Fruit fly (Drosophila melanogaster) whole organism, embryonic: Measurements from ENCODE around the gene Acp32CD.

ENCODE experiments used
- ATbp ChIP-seq: fragments of 200-800 bp; sonication (Bioruptor generic); optimal IDR thresholded peaks from 2 replicates; lab custom pipeline; 2017; ENCODE audit warnings: missing biosample characterization, mild to moderate bottlenecking, missing genetic modification characterization, missing genetic modification reagents
- Ada2b ChIP-seq: fragments of 200-800 bp; sonication (Bioruptor generic); IDR thresholded peaks from 2 replicates; pipeline ENCODE4 v1.3.6; 2022; ENCODE audit warnings: missing biosample characterization, missing genetic modification characterization
- Atf-2 ChIP-seq: fragments of 200-800 bp; sonication (Bioruptor generic); optimal IDR thresholded peaks from 2 replicates; lab custom pipeline; 2016; ENCODE audit warnings: missing biosample characterization, missing genetic modification characterization
- Atf6 ChIP-seq: fragments of 200-800 bp; sonication (Bioruptor generic); IDR thresholded peaks from 2 replicates; pipeline ENCODE4 v1.3.6; 2022; ENCODE audit warnings: missing biosample characterization, missing genetic modification characterization
- CG11247 ChIP-seq: fragments of 200-800 bp; sonication (Bioruptor generic); IDR thresholded peaks from 2 replicates; pipeline ENCODE4 v1.3.6; 2022; ENCODE audit warnings: missing biosample characterization, missing genetic modification characterization
- CG11504 ChIP-seq: fragments of 200-800 bp; sonication (Bioruptor generic); optimal IDR thresholded peaks from 3 replicates; lab custom pipeline; 2019; ENCODE audit warnings: missing biosample characterization, mild to moderate bottlenecking, missing genetic modification characterization, moderate library complexity
- CG13424 ChIP-seq: fragments of 200-800 bp; sonication (Bioruptor generic); optimal IDR thresholded peaks from 2 replicates; lab custom pipeline; 2019; ENCODE audit warnings: missing biosample characterization, mild to moderate bottlenecking, missing genetic modification characterization, moderate library complexity
- CG15514 ChIP-seq: fragments of 200-800 bp; sonication (Bioruptor generic); optimal IDR thresholded peaks from 3 replicates; lab custom pipeline; 2017; ENCODE audit warnings: missing biosample characterization, missing genetic modification characterization, mild to moderate bottlenecking, moderate library complexity, missing genetic modification reagents
- CG15696 ChIP-seq: fragments of 200-800 bp; sonication (Bioruptor generic); optimal IDR thresholded peaks from 2 replicates; lab custom pipeline; 2019; ENCODE audit warnings: missing biosample characterization, mild to moderate bottlenecking, missing genetic modification characterization, moderate library complexity
- CG17328 ChIP-seq: fragments of 200-800 bp; sonication (Bioruptor generic); IDR thresholded peaks from 2 replicates; pipeline ENCODE4 v1.3.6; 2022; ENCODE audit warnings: missing biosample characterization, missing genetic modification characterization
- CG17361 ChIP-seq: fragments of 200-800 bp; sonication (Bioruptor generic); IDR thresholded peaks from 3 replicates; pipeline ENCODE4 v1.3.6; 2022; ENCODE audit warnings: missing biosample characterization, missing genetic modification characterization
- CG18011 ChIP-seq: fragments of 200-800 bp; sonication (Bioruptor generic); optimal IDR thresholded peaks from 2 replicates; lab custom pipeline; 2017; ENCODE audit warnings: missing biosample characterization, missing genetic modification characterization, mild to moderate bottlenecking, moderate library complexity, missing genotype
- CG2120 ChIP-seq: fragments of 200-800 bp; sonication (Bioruptor generic); optimal IDR thresholded peaks from 3 replicates; lab custom pipeline; 2016; ENCODE audit warnings: missing biosample characterization, missing genetic modification characterization
- CG2678 ChIP-seq: fragments of 200-800 bp; sonication (Bioruptor generic); optimal IDR thresholded peaks from 3 replicates; lab custom pipeline; 2019; ENCODE audit warnings: missing biosample characterization, mild to moderate bottlenecking, missing genetic modification characterization, moderate library complexity
- CG31441 ChIP-seq: fragments of 200-800 bp; sonication (Bioruptor generic); IDR thresholded peaks from 2 replicates; pipeline ENCODE4 v1.3.6; 2022; ENCODE audit warnings: missing biosample characterization, missing genetic modification characterization
- CG3163 ChIP-seq: fragments of 200-800 bp; sonication (Bioruptor generic); optimal IDR thresholded peaks from 3 replicates; lab custom pipeline; 2016; ENCODE audit warnings: missing biosample characterization, missing genetic modification characterization
- CG32772 ChIP-seq: fragments of 200-800 bp; sonication (Bioruptor generic); IDR thresholded peaks from 2 replicates; pipeline ENCODE4 v1.3.6; 2022; ENCODE audit warnings: missing biosample characterization, missing genetic modification characterization
- CG34376 ChIP-seq: fragments of 200-800 bp; sonication (Bioruptor generic); optimal IDR thresholded peaks from 2 replicates; lab custom pipeline; 2018; ENCODE audit warnings: missing biosample characterization, mild to moderate bottlenecking, missing genetic modification characterization
- CG6254 ChIP-seq: fragments of 200-800 bp; sonication (Bioruptor generic); optimal IDR thresholded peaks from 3 replicates; lab custom pipeline; 2017; ENCODE audit warnings: mild to moderate bottlenecking, missing biosample characterization, missing genetic modification reagents, missing genetic modification characterization
- CG6813 ChIP-seq: fragments of 200-800 bp; sonication (Bioruptor generic); optimal IDR thresholded peaks from 2 replicates; lab custom pipeline; 2017; ENCODE audit warnings: missing biosample characterization, missing genetic modification characterization, mild to moderate bottlenecking, moderate library complexity, missing genetic modification reagents
- CG8478 ChIP-seq: fragments of >200 bp; optimal IDR thresholded peaks from 2 replicates; lab custom pipeline; 2018
- CG9817 ChIP-seq: fragments of 200-800 bp; sonication (Bioruptor generic); optimal IDR thresholded peaks from 2 replicates; lab custom pipeline; 2018; ENCODE audit warnings: missing biosample characterization, mild to moderate bottlenecking, missing genetic modification characterization, moderate library complexity
- CG9932 ChIP-seq: fragments of 200-800 bp; sonication (Bioruptor generic); IDR thresholded peaks from 2 replicates; pipeline ENCODE4 v1.3.6; 2022; ENCODE audit warnings: missing biosample characterization, missing genetic modification characterization
- Dbx ChIP-seq: fragments of 200-800 bp; sonication (Bioruptor generic); IDR thresholded peaks from 3 replicates; pipeline ENCODE4 v1.3.6; 2022; ENCODE audit warnings: missing biosample characterization, missing genetic modification characterization
- Doc3 ChIP-seq: fragments of 200-800 bp; sonication (Bioruptor generic); IDR thresholded peaks from 3 replicates; pipeline ENCODE4 v1.3.6; 2022; ENCODE audit warnings: missing biosample characterization, missing genetic modification characterization; ENCODE audit not compliant: partially characterized antibody
- Fer3 ChIP-seq: fragments of 200-800 bp; sonication (Bioruptor generic); optimal IDR thresholded peaks from 2 replicates; lab custom pipeline; 2018; ENCODE audit warnings: missing biosample characterization, mild to moderate bottlenecking, missing genetic modification characterization, moderate library complexity
- HLHmδ ChIP-seq: fragments of 200-800 bp; sonication (Bioruptor generic); optimal IDR thresholded peaks from 2 replicates; lab custom pipeline; 2018; ENCODE audit warnings: missing biosample characterization, mild to moderate bottlenecking, missing genetic modification characterization, moderate library complexity
- Hmx ChIP-seq: fragments of 200-800 bp; sonication (Bioruptor generic); optimal IDR thresholded peaks from 2 replicates; lab custom pipeline; 2016; ENCODE audit warnings: missing biosample characterization, missing genetic modification characterization
- Hr51 ChIP-seq, 2 experiments: fragments of 200-800 bp; sonication (Bioruptor generic); optimal IDR thresholded peaks; 2 replicates in 1 of 2; 3 replicates in 1 of 2; lab custom pipeline; 2016 to 2018; ENCODE audit warnings: missing biosample characterization in 2 of 2, missing genetic modification characterization in 2 of 2, mild to moderate bottlenecking in 1 of 2, moderate library complexity in 1 of 2
- Lim3 ChIP-seq: fragments of 200-800 bp; sonication (Bioruptor generic); IDR thresholded peaks from 2 replicates; pipeline ENCODE4 v1.3.6; 2022; ENCODE audit warnings: missing biosample characterization, missing genetic modification characterization
- MESR4 ChIP-seq: fragments of 200-800 bp; sonication (Bioruptor generic); optimal IDR thresholded peaks from 2 replicates; lab custom pipeline; 2018; ENCODE audit warnings: missing biosample characterization, mild to moderate bottlenecking, missing genetic modification characterization, moderate library complexity
- NC2α ChIP-seq: fragments of 200-800 bp; sonication (Bioruptor generic); optimal IDR thresholded peaks from 2 replicates; lab custom pipeline; 2016; ENCODE audit warnings: missing biosample characterization, missing genetic modification characterization
- PHDP ChIP-seq: fragments of 200-800 bp; sonication (Bioruptor generic); optimal IDR thresholded peaks from 3 replicates; lab custom pipeline; 2018; ENCODE audit warnings: missing biosample characterization, mild to moderate bottlenecking, missing genetic modification characterization, moderate library complexity
- Side ChIP-seq: fragments of 200-800 bp; sonication (Bioruptor generic); optimal IDR thresholded peaks from 2 replicates; lab custom pipeline; 2016; ENCODE audit warnings: missing biosample characterization, missing genetic modification characterization
- Trl ChIP-seq, 3 experiments: fragments of >200 bp in 2 of 3; fragments of 200-800 bp in 1 of 3; sonication (Bioruptor generic) in 1 of 3; optimal IDR thresholded peaks; 2 replicates in 1 of 3; 3 replicates in 2 of 3; lab custom pipeline; 2016 to 2017; ENCODE audit warnings: missing biosample characterization in 1 of 3, missing genetic modification characterization in 1 of 3
- br ChIP-seq: fragments of >200 bp; optimal IDR thresholded peaks from 2 replicates; lab custom pipeline; 2017
- dysf ChIP-seq: fragments of 200-800 bp; sonication (Bioruptor generic); IDR thresholded peaks from 3 replicates; pipeline ENCODE4 v1.3.6; 2022; ENCODE audit warnings: missing biosample characterization, missing genetic modification characterization
- jigr1 ChIP-seq: fragments of 200-800 bp; sonication (Bioruptor generic); IDR thresholded peaks from 3 replicates; pipeline ENCODE4 v1.3.6; 2022; ENCODE audit warnings: missing biosample characterization, missing genetic modification characterization
- jumu ChIP-seq: fragments of 200-800 bp; sonication (Bioruptor generic); optimal IDR thresholded peaks from 3 replicates; lab custom pipeline; 2016; ENCODE audit warnings: missing biosample characterization, missing genetic modification characterization
- knrl ChIP-seq: fragments of 200-800 bp; sonication (Bioruptor generic); IDR thresholded peaks from 3 replicates; pipeline ENCODE4 v1.3.6; 2022; ENCODE audit warnings: missing biosample characterization, missing genetic modification characterization; ENCODE audit not compliant: partially characterized antibody
- lov ChIP-seq, 2 experiments: fragments of 200-800 bp in 1 of 2; fragments of >200 bp in 1 of 2; sonication (Bioruptor generic) in 1 of 2; IDR thresholded peaks in 1 of 2; optimal IDR thresholded peaks in 1 of 2; 2 replicates in 1 of 2; 3 replicates in 1 of 2; pipeline versions ENCODE4 v1.3.6 to Lab custom; 2017 to 2022; ENCODE audit warnings: missing biosample characterization in 1 of 2, missing genetic modification characterization in 1 of 2
- onecut ChIP-seq: fragments of 200-800 bp; sonication (Bioruptor generic); IDR thresholded peaks from 2 replicates; pipeline ENCODE4 v1.3.6; 2022; ENCODE audit warnings: missing biosample characterization, missing genetic modification characterization
- pho ChIP-seq: fragments of 200-800 bp; sonication (Bioruptor generic); optimal IDR thresholded peaks from 2 replicates; lab custom pipeline; 2016; ENCODE audit warnings: missing biosample characterization, missing genetic modification characterization
- sd ChIP-seq: fragments of 200-800 bp; sonication (Bioruptor generic); optimal IDR thresholded peaks from 3 replicates; lab custom pipeline; 2018; ENCODE audit warnings: missing biosample characterization, mild to moderate bottlenecking, missing genetic modification characterization, moderate library complexity
- sna ChIP-seq: fragments of 200-800 bp; sonication (Bioruptor generic); IDR thresholded peaks from 2 replicates; pipeline ENCODE4 v1.3.6; 2022; ENCODE audit warnings: missing biosample characterization, missing genetic modification characterization; ENCODE audit not compliant: partially characterized antibody
- so ChIP-seq: fragments of 200-800 bp; sonication (Bioruptor generic); IDR thresholded peaks from 3 replicates; pipeline ENCODE4 v1.3.6; 2022; ENCODE audit warnings: missing biosample characterization, missing genetic modification characterization
- sob ChIP-seq: fragments of 200-800 bp; sonication (Bioruptor generic); IDR thresholded peaks from 2 replicates; pipeline ENCODE4 v1.3.6; 2022; ENCODE audit warnings: missing biosample characterization, missing genetic modification characterization
- zf30C ChIP-seq: fragments of 200-800 bp; sonication (Bioruptor generic); optimal IDR thresholded peaks from 3 replicates; lab custom pipeline; 2018; ENCODE audit warnings: missing biosample characterization, mild to moderate bottlenecking, missing genetic modification characterization

Acp32CD gene

DNA sequence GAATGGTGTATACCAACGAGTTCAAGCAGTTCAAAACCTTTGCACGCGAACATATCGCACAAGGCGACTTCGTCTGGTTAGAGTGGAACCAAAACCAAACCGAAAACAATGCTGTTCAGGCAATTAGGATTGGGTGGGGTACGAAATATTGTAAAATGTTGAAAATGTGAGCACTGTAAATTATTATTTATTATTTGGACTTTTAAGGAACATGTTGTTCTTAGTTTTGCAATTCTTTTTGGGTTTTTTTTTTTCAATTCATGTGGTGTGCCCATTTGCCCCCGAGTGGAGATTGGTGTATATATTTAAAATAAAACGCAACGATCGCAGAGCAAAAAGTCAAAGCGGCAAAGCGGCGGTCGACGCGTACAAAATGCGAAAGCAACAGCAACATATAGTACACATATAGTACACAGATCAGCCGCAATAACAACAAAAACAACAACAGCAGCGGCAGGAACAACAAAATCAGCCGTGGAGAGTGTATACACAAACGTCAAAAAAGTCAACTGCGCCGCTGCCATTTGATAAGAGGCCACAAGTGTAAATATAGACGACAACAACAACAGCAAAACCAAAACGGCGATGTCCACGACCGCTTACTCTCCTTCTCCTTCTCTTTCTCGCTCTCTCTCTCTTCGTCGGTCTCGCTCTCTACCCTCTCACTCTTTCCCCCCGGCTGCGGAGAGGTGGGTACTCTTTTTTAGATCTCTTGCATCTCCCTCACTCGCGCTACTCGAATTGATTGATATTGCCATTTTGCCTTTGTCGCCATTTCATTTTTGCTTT, 29.5 kb downstream of the Acp32CD start (continued):
- TF ChIP-seq Ada2b (GFP tag; lab: Robert Waterston, UW) (0 out of 2 replicates have a peak, but pooled peaks have one; percentile 15), CG17328 (GFP tag; lab: Robert Waterston, UW) (no peak), Hr51 (GFP tag; optimal IDR thresholded peaks at IDR 0.05; lab: Kevin White, UChicago) (peak in 1 of 2 experiments; percentile 28), CG11504 (tag; lab: Kevin White, UChicago) (peak; percentile 47), sna (GFP tag; lab: Robert Waterston, UW) (no peak), CG17361 (GFP tag; lab: Robert Waterston, UW) (no peak), Fer3 (tag; lab: Kevin White, UChicago) (peak; percentile 21), zf30C (no peak), CG15696 (tag; lab: Kevin White, UChicago) (peak; percentile 58), Atf-2 (GFP tag; lab: Kevin White, UChicago) (peak; percentile 3), CG31441 (GFP tag; lab: Robert Waterston, UW) (peak; percentile 58), CG6813 (GFP tag; lab: Kevin White, UChicago) (peak; percentile 69), Trl (optimal IDR thresholded peaks at IDR 0.05; lab: Kevin White, UChicago) (peak; percentile 81 to 93), Trl (GFP tag; optimal IDR thresholded peaks at IDR 0.05; lab: Kevin White, UChicago) (peak; percentile 43), Lim3 (no peak), sd (tag; lab: Kevin White, UChicago) (no peak), CG8478 (lab: Kevin White, UChicago) (no peak), CG34376 (peak; percentile 67), CG9932 (GFP tag; lab: Robert Waterston, UW) (0 out of 2 replicates have a peak, but pooled peaks have one; percentile 5), CG13424 (tag; lab: Kevin White, UChicago) (peak; percentile 30), CG2120 (GFP tag; lab: Kevin White, UChicago) (peak; percentile 78), sob (GFP tag; lab: Robert Waterston, UW) (peak; percentile 26; the same call in 1 of the 2 replicates), Atf6 (GFP tag; lab: Robert Waterston, UW) (peak; percentile 31; the same call in 1 of the 2 replicates), onecut (GFP tag; lab: Robert Waterston, UW) (peak; percentile 53), pho (GFP tag; lab: Kevin White, UChicago) (peak; percentile 21), Dbx (GFP tag; lab: Robert Waterston, UW) (0 out of 3 replicates have a peak, but pooled peaks have one; percentile 42), CG2678 (tag; lab: Kevin White, UChicago) (peak; percentile 68), CG32772 (GFP tag; lab: Robert Waterston, UW) (no peak), dysf (GFP tag; lab: Robert Waterston, UW) (0 out of 3 replicates have a peak, but pooled peaks have one; percentile 40), HLHmδ (GFP tag; lab: Kevin White, UChicago) (peak; percentile 19), Side (GFP tag; lab: Kevin White, UChicago) (peak; percentile 43), MESR4 (GFP tag; lab: Kevin White, UChicago) (no peak), CG18011 (GFP tag; lab: Kevin White, UChicago) (no peak), CG6254 (GFP tag; lab: Kevin White, UChicago) (peak; percentile 49), so (GFP tag; lab: Robert Waterston, UW) (peak; percentile 54; the same call in 2 of the 3 replicates), ATbp (GFP tag; lab: Kevin White, UChicago) (peak; percentile 85), Doc3 (GFP tag; lab: Robert Waterston, UW) (no peak), CG11247 (GFP tag; lab: Robert Waterston, UW) (no peak), NC2α (GFP tag; lab: Kevin White, UChicago) (no peak), CG9817 (tag; lab: Kevin White, UChicago) (no peak), Hmx (no peak), PHDP (tag; lab: Kevin White, UChicago) (peak; percentile 45), CG15514 (peak; percentile 41), knrl (no peak), jigr1 (GFP tag; lab: Robert Waterston, UW) (0 out of 3 replicates have a peak, but pooled peaks have one; percentile 7), lov (optimal IDR thresholded peaks at IDR 0.05; lab: Kevin White, UChicago) (no peak), lov (GFP tag; IDR thresholded peaks at IDR 0.05; lab: Robert Waterston, UW) (no peak), CG3163 (GFP tag; lab: Kevin White, UChicago) (peak; percentile 87), br (lab: Kevin White, UChicago) (no peak), jumu (GFP tag; lab: Kevin White, UChicago) (no peak)
